Fruit fly (Drosophila melanogaster) whole organism, wandering third instar larva: ENCODE data around the gene CG17109.

ENCODE experiments used
- CG32264 ChIP-seq: fragments of 200-800 bp; sonication (Bioruptor generic); optimal IDR thresholded peaks from 2 replicates; lab custom pipeline; 2016; ENCODE audit warnings: missing biosample characterization, missing genetic modification characterization
- CrebA ChIP-seq: fragments of 200-800 bp; sonication (Bioruptor generic); optimal IDR thresholded peaks from 2 replicates; lab custom pipeline; 2016; ENCODE audit warnings: missing biosample characterization, mild to moderate bottlenecking, missing genetic modification characterization, borderline replicate concordance
- HLH106 ChIP-seq: fragments of 200-800 bp; optimal IDR thresholded peaks from 3 replicates; lab custom pipeline; 2019; ENCODE audit warnings: missing biosample characterization, mild to moderate bottlenecking, missing genetic modification characterization, moderate library complexity
- Hr83 ChIP-seq: fragments of 200-300 bp; sonication (Bioruptor generic); optimal IDR thresholded peaks from 2 replicates; lab custom pipeline; 2016; ENCODE audit warnings: missing biosample characterization, mild to moderate bottlenecking, missing genetic modification characterization, moderate library complexity; ENCODE audit not compliant: poor library complexity, severe bottlenecking
- Myc ChIP-seq: fragments of >200 bp; optimal IDR thresholded peaks from 2 replicates; lab custom pipeline; 2017
- N ChIP-seq: fragments of >200 bp; optimal IDR thresholded peaks from 2 replicates; lab custom pipeline; 2018; ENCODE audit warnings: missing biosample characterization, missing external identifiers, missing genetic modification characterization
- dmrt93B ChIP-seq: fragments of 200-800 bp; sonication (Bioruptor generic); optimal IDR thresholded peaks from 2 replicates; lab custom pipeline; 2018; ENCODE audit warnings: missing biosample characterization, mild to moderate bottlenecking, missing genetic modification characterization
- dsf ChIP-seq: sonication (Bioruptor generic); optimal IDR thresholded peaks from 2 replicates; lab custom pipeline; 2016; ENCODE audit warnings: missing biosample characterization, missing genetic modification characterization, borderline replicate concordance
- fru ChIP-seq: fragments of 200-800 bp; sonication (Bioruptor generic); optimal IDR thresholded peaks from 3 replicates; lab custom pipeline; 2016; ENCODE audit warnings: missing biosample characterization, mild to moderate bottlenecking, missing genetic modification characterization
- psq ChIP-seq: fragments of 200-800 bp; sonication (Bioruptor generic); optimal IDR thresholded peaks from 3 replicates; lab custom pipeline; 2017; ENCODE audit warnings: missing biosample characterization, mild to moderate bottlenecking, missing genetic modification characterization, moderate library complexity
- rgr ChIP-seq: fragments of 200-800 bp; sonication (Bioruptor generic); optimal IDR thresholded peaks from 3 replicates; lab custom pipeline; 2016; ENCODE audit warnings: missing biosample characterization, mild to moderate bottlenecking, missing genetic modification characterization
- sv ChIP-seq: fragments of 200-800 bp; sonication (Bioruptor generic); optimal IDR thresholded peaks from 3 replicates; lab custom pipeline; 2016; ENCODE audit warnings: missing biosample characterization, missing genetic modification characterization
- woc ChIP-seq: sonication (Bioruptor generic); optimal IDR thresholded peaks from 2 replicates; lab custom pipeline; 2016; ENCODE audit warnings: missing biosample characterization, mild to moderate bottlenecking, missing genetic modification characterization

- TF ChIP-seq N (GFP tag; lab: Kevin White, UChicago) (no peak), HLH106 (no peak), dmrt93B (GFP tag; lab: Kevin White, UChicago) (no peak), CG32264 (no peak), dsf (GFP tag; lab: Kevin White, UChicago) (no peak), woc (GFP tag; lab: Kevin White, UChicago) (no peak), sv (GFP tag; lab: Kevin White, UChicago) (no peak), fru (no peak), Hr83 (GFP tag; lab: Kevin White, UChicago) (no peak), Myc (lab: Kevin White, UChicago) (no peak), CrebA (GFP tag; lab: Kevin White, UChicago) (no peak), rgr (GFP tag; lab: Kevin White, UChicago) (no peak), psq (GFP tag; lab: Kevin White, UChicago) (no peak)
Observed at dm6 chr3R:23056113-23056512, 39.4 kb upstream of the CG17109 start.
